Worm (Caenorhabditis elegans) whole organism, young adult: ENCODE measurements around the gene F47C12.8.

ENCODE experiments used
- F57C9.4 ChIP-seq: sonication (generic microtip); optimal IDR thresholded peaks from 2 replicates; lab custom pipeline; 2017; ENCODE audit warnings: mild to moderate bottlenecking, missing genetic modification characterization, missing compliant biosample characterization
- ama-1 ChIP-seq, 3 experiments: fragments of 150-350 bp in 1 of 3; sonication (generic microtip) in 2 of 3; optimal IDR thresholded peaks; 2 replicates each; lab custom pipeline; 2014 to 2018; ENCODE audit warnings: missing biosample characterization in 2 of 3, missing genetic modification characterization in 2 of 3, missing genetic modification reagents in 2 of 3
- lin-54 ChIP-seq: fragments of 200-800 bp; sonication (Bioruptor generic); optimal IDR thresholded peaks from 2 replicates; lab custom pipeline; 2018; ENCODE audit warnings: mild to moderate bottlenecking, missing genetic modification characterization, missing compliant biosample characterization
- lir-1 ChIP-seq: fragments of 200-800 bp; sonication (Bioruptor generic); conservative IDR thresholded peaks from 2 replicates; pipeline ENCODE4 v1.3.6; 2022; ENCODE audit warnings: missing genetic modification reagents, missing genetic modification characterization, missing compliant biosample characterization
- nfya-1 ChIP-seq: sonication (generic microtip); optimal IDR thresholded peaks from 2 replicates; lab custom pipeline; 2017; ENCODE audit warnings: antibody characterized with exemption, missing compliant biosample characterization, missing genetic modification characterization, borderline replicate concordance; ENCODE audit not compliant: insufficient read depth
- nhr-90 ChIP-seq: sonication (generic microtip); optimal IDR thresholded peaks from 2 replicates; lab custom pipeline; 2016; ENCODE audit warnings: missing genotype, mild to moderate bottlenecking, missing genetic modification characterization, missing compliant biosample characterization
- sdz-38 ChIP-seq: sonication (generic microtip); optimal IDR thresholded peaks from 2 replicates; lab custom pipeline; 2016; ENCODE audit warnings: missing genotype, missing genetic modification characterization, missing compliant biosample characterization
- snpc-4 ChIP-seq, 5 experiments: fragments of 150-350 bp in 1 of 5; sonication (generic microtip) in 4 of 5; optimal IDR thresholded peaks; 2 replicates each; lab custom pipeline; 2014 to 2018; ENCODE audit warnings: missing genetic modification characterization in 5 of 5, missing biosample characterization in 3 of 5, antibody characterized with exemption in 2 of 5, mild to moderate bottlenecking in 2 of 5, missing compliant biosample characterization in 2 of 5, missing genotype in 2 of 5, moderate library complexity in 2 of 5, missing genetic modification reagents in 1 of 5

DNA sequence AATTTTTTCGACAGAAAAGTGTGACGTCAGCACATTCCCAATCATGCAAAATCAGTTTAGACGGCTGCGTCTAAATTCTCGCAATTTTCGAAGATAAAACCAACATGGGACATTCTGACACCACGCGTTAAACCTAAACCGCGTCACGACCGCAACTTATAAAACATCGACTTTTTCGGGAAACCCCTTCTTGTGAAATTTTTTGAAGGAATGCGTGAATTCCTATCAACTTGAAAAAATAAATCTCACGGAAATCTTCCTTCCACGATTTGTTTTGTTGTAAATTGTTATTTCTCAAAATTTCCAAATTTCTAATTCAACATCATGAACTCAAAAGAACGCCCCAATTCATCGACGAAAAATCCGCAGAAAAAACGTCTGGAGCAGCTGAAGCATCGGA, 41.6 kb upstream of the F47C12.8 start, which contains the start of gene F35F11.2:
- TF ChIP-seq nhr-90 (tag; lab: Kevin White, UChicago) (no peak), nfya-1 (tag; lab: Kevin White, UChicago) (no peak), lir-1 (GFP tag; lab: Robert Waterston, UW) (no peak), F57C9.4 (tag; lab: Kevin White, UChicago) (no peak), sdz-38 (tag; lab: Kevin White, UChicago) (no peak), ama-1 (optimal IDR thresholded peaks at IDR 0.05; lab: Kevin White, UChicago) (no peak), ama-1 (GFP tag; optimal IDR thresholded peaks at IDR 0.05; lab: Kevin White, UChicago) (no peak), snpc-4 (GFP tag; optimal IDR thresholded peaks at IDR 0.05; lab: Kevin White, UChicago) (no peak), snpc-4 (tag; optimal IDR thresholded peaks at IDR 0.05; lab: Kevin White, UChicago) (no peak), lin-54 (GFP tag; lab: Kevin White, UChicago) (no peak)
